Fruit fly (Drosophila melanogaster) whole organism, prepupa: ENCODE results near the gene CG31675.

Source experiments
- CG10631 ChIP-seq: fragments of 200-800 bp; sonication (Bioruptor generic); optimal IDR thresholded peaks from 2 replicates; lab custom pipeline; 2016; ENCODE audit warnings: missing biosample characterization, missing genetic modification characterization
- CG10669 ChIP-seq: fragments of 200-800 bp; sonication (Bioruptor generic); optimal IDR thresholded peaks from 3 replicates; lab custom pipeline; 2018; ENCODE audit warnings: missing biosample characterization, mild to moderate bottlenecking, missing genetic modification characterization, moderate library complexity
- CG11294 ChIP-seq: fragments of 200-800 bp; sonication (Bioruptor generic); IDR thresholded peaks from 2 replicates; pipeline ENCODE4 v1.3.6; 2022; ENCODE audit warnings: missing biosample characterization, missing genetic modification characterization
- CG11762 ChIP-seq: fragments of 200-800 bp; sonication (Bioruptor generic); optimal IDR thresholded peaks from 3 replicates; lab custom pipeline; 2016; ENCODE audit warnings: missing biosample characterization, missing genetic modification characterization; ENCODE audit not compliant: insufficient read depth
- CG11902 ChIP-seq: fragments of 200-800 bp; sonication (Bioruptor generic); optimal IDR thresholded peaks from 3 replicates; lab custom pipeline; 2016; ENCODE audit warnings: missing biosample characterization, missing genetic modification characterization
- CG1621 ChIP-seq: fragments of 200-800 bp; sonication (Bioruptor generic); optimal IDR thresholded peaks from 3 replicates; lab custom pipeline; 2018; ENCODE audit warnings: missing biosample characterization, mild to moderate bottlenecking, missing genetic modification characterization
- CG16779 ChIP-seq: fragments of 200-800 bp; sonication (Bioruptor generic); optimal IDR thresholded peaks from 3 replicates; lab custom pipeline; 2017; ENCODE audit warnings: missing biosample characterization, mild to moderate bottlenecking, missing genetic modification characterization
- CG31627 ChIP-seq: fragments of 200-800 bp; sonication (Bioruptor generic); optimal IDR thresholded peaks from 3 replicates; lab custom pipeline; 2016; ENCODE audit warnings: missing biosample characterization, missing genetic modification characterization
- CG34406 ChIP-seq: fragments of 200-800 bp; sonication (Bioruptor generic); optimal IDR thresholded peaks from 3 replicates; lab custom pipeline; 2016; ENCODE audit warnings: missing biosample characterization, missing genetic modification characterization
- CG3919 ChIP-seq: fragments of 200-800 bp; sonication (Bioruptor generic); optimal IDR thresholded peaks from 3 replicates; lab custom pipeline; 2016; ENCODE audit warnings: missing biosample characterization, missing genetic modification characterization
- CG4318 ChIP-seq: fragments of 200-800 bp; sonication (Bioruptor generic); optimal IDR thresholded peaks from 3 replicates; lab custom pipeline; 2017; ENCODE audit warnings: missing biosample characterization, mild to moderate bottlenecking, missing genetic modification characterization
- CG6276 ChIP-seq: fragments of 200-800 bp; sonication (Bioruptor generic); optimal IDR thresholded peaks from 2 replicates; lab custom pipeline; 2017; ENCODE audit warnings: missing biosample characterization, mild to moderate bottlenecking, missing genetic modification characterization
- CG6792 ChIP-seq: fragments of 200-800 bp; sonication (Bioruptor generic); optimal IDR thresholded peaks from 3 replicates; lab custom pipeline; 2016; ENCODE audit warnings: missing biosample characterization, missing genetic modification characterization
- CG6808 ChIP-seq: fragments of 200-800 bp; sonication (Bioruptor generic); optimal IDR thresholded peaks from 3 replicates; lab custom pipeline; 2017; ENCODE audit warnings: missing biosample characterization, missing genetic modification characterization, mild to moderate bottlenecking, moderate library complexity, missing genetic modification reagents
- CG7368 ChIP-seq: fragments of 200-800 bp; sonication (Bioruptor generic); optimal IDR thresholded peaks from 3 replicates; lab custom pipeline; 2016; ENCODE audit warnings: missing biosample characterization, missing genetic modification characterization
- CG8319 ChIP-seq: fragments of 200-800 bp; sonication (Bioruptor generic); optimal IDR thresholded peaks from 3 replicates; lab custom pipeline; 2016; ENCODE audit warnings: missing biosample characterization, missing genetic modification characterization
- CG8632 ChIP-seq: fragments of 200-800 bp; sonication (Bioruptor generic); optimal IDR thresholded peaks from 3 replicates; lab custom pipeline; 2016; ENCODE audit warnings: missing biosample characterization, missing genetic modification characterization
- CG9139 ChIP-seq: fragments of 200-800 bp; sonication (Bioruptor generic); optimal IDR thresholded peaks from 3 replicates; lab custom pipeline; 2017; ENCODE audit warnings: missing biosample characterization, mild to moderate bottlenecking, missing genetic modification characterization
- Eip75B ChIP-seq: fragments of 200-800 bp; sonication (Bioruptor generic); optimal IDR thresholded peaks from 3 replicates; lab custom pipeline; 2016; ENCODE audit warnings: missing biosample characterization, missing genetic modification characterization
- Eip78C ChIP-seq: fragments of 200-800 bp; sonication (Bioruptor generic); peaks from one replicate; lab custom pipeline; 2016; ENCODE audit warnings: missing biosample characterization, missing genetic modification characterization
- Ets21C ChIP-seq: fragments of 200-800 bp; sonication (Bioruptor generic); optimal IDR thresholded peaks from 3 replicates; lab custom pipeline; 2016; ENCODE audit warnings: missing biosample characterization, missing genetic modification characterization
- Ets96B ChIP-seq: fragments of 200-800 bp; optimal IDR thresholded peaks from 2 replicates; lab custom pipeline; 2019; ENCODE audit warnings: missing biosample characterization, mild to moderate bottlenecking, missing genetic modification characterization, moderate library complexity
- Gug ChIP-seq: fragments of 200-800 bp; sonication (Bioruptor generic); IDR thresholded peaks from 2 replicates; pipeline ENCODE4 v1.3.6; 2022; ENCODE audit warnings: missing biosample characterization, missing genetic modification characterization
- Hr39 ChIP-seq: fragments of 200-800 bp; sonication (Bioruptor generic); optimal IDR thresholded peaks from 2 replicates; lab custom pipeline; 2016; ENCODE audit warnings: missing biosample characterization, missing genetic modification characterization
- Hr4 ChIP-seq: fragments of 200-800 bp; sonication (Bioruptor generic); optimal IDR thresholded peaks from 3 replicates; lab custom pipeline; 2016; ENCODE audit warnings: missing biosample characterization, missing genetic modification characterization
- Lpt ChIP-seq: fragments of 200-800 bp; sonication (Bioruptor generic); optimal IDR thresholded peaks from 3 replicates; lab custom pipeline; 2016; ENCODE audit warnings: missing biosample characterization, missing genetic modification characterization
- Met ChIP-seq: fragments of 200-800 bp; sonication (Bioruptor generic); optimal IDR thresholded peaks from 3 replicates; lab custom pipeline; 2016; ENCODE audit warnings: missing biosample characterization, missing genetic modification characterization
- OdsH ChIP-seq: fragments of 200-800 bp; sonication (Bioruptor generic); optimal IDR thresholded peaks from 3 replicates; lab custom pipeline; 2016; ENCODE audit warnings: missing biosample characterization, missing genetic modification characterization
- Sox102F ChIP-seq: fragments of 200-800 bp; sonication (Bioruptor generic); optimal IDR thresholded peaks from 2 replicates; lab custom pipeline; 2016; ENCODE audit warnings: missing biosample characterization, mild to moderate bottlenecking, missing genetic modification characterization
- Sox14 ChIP-seq: fragments of 200-800 bp; sonication (Bioruptor generic); optimal IDR thresholded peaks from 3 replicates; lab custom pipeline; 2016; ENCODE audit warnings: missing biosample characterization, missing genetic modification characterization
- Sox15 ChIP-seq: fragments of 200-800 bp; sonication (Bioruptor generic); optimal IDR thresholded peaks from 3 replicates; lab custom pipeline; 2016; ENCODE audit warnings: missing biosample characterization, missing genetic modification characterization
- achi ChIP-seq: fragments of 200-800 bp; sonication (Bioruptor generic); optimal IDR thresholded peaks from 3 replicates; lab custom pipeline; 2016; ENCODE audit warnings: missing biosample characterization, missing genetic modification characterization
- cyc ChIP-seq: fragments of 200-800 bp; sonication (Bioruptor generic); optimal IDR thresholded peaks from 3 replicates; lab custom pipeline; 2016; ENCODE audit warnings: missing biosample characterization, missing genetic modification characterization
- dac ChIP-seq: fragments of 200-800 bp; sonication (Bioruptor generic); optimal IDR thresholded peaks from 2 replicates; lab custom pipeline; 2017; ENCODE audit warnings: missing biosample characterization, mild to moderate bottlenecking, missing genetic modification characterization
- eg ChIP-seq: fragments of 200-800 bp; sonication (Bioruptor generic); IDR thresholded peaks from 3 replicates; pipeline ENCODE4 v1.3.6; 2022; ENCODE audit warnings: missing biosample characterization, missing genetic modification characterization
- esn ChIP-seq: fragments of 200-800 bp; sonication (Bioruptor generic); optimal IDR thresholded peaks from 2 replicates; lab custom pipeline; 2016; ENCODE audit warnings: missing biosample characterization, mild to moderate bottlenecking, missing genetic modification characterization, moderate library complexity
- fd59A ChIP-seq: fragments of 200-800 bp; sonication (Bioruptor generic); optimal IDR thresholded peaks from 2 replicates; lab custom pipeline; 2017; ENCODE audit warnings: missing biosample characterization, mild to moderate bottlenecking, missing genetic modification characterization, missing genetic modification reagents
- fd85E ChIP-seq: fragments of 200-800 bp; sonication (Bioruptor generic); optimal IDR thresholded peaks from 3 replicates; lab custom pipeline; 2016; ENCODE audit warnings: missing biosample characterization, missing genetic modification characterization
- fkh ChIP-seq: fragments of 200-800 bp; sonication (Bioruptor generic); optimal IDR thresholded peaks from 3 replicates; lab custom pipeline; 2017; ENCODE audit warnings: missing biosample characterization, mild to moderate bottlenecking, missing genetic modification characterization, moderate library complexity
- lz ChIP-seq: fragments of 200-800 bp; sonication (Bioruptor generic); optimal IDR thresholded peaks from 3 replicates; lab custom pipeline; 2016; ENCODE audit warnings: missing biosample characterization, missing genetic modification characterization
- pdm3 ChIP-seq: fragments of 200-800 bp; sonication (Bioruptor generic); optimal IDR thresholded peaks from 3 replicates; lab custom pipeline; 2016; ENCODE audit warnings: missing biosample characterization, missing genetic modification characterization
- ss ChIP-seq, 2 experiments: fragments of 200-800 bp; sonication (Bioruptor generic); optimal IDR thresholded peaks; 2 replicates in 1 of 2; 3 replicates in 1 of 2; lab custom pipeline; 2017 to 2018; ENCODE audit warnings: mild to moderate bottlenecking in 2 of 2, missing biosample characterization in 2 of 2, missing genetic modification characterization in 2 of 2, moderate library complexity in 1 of 2
- vri ChIP-seq: fragments of 200-800 bp; sonication (Bioruptor generic); optimal IDR thresholded peaks from 3 replicates; lab custom pipeline; 2016; ENCODE audit warnings: missing biosample characterization, mild to moderate bottlenecking, missing genetic modification characterization

The CG31675 gene

dm6 chr2L:20857791-20858190 lies 9.8 kb upstream of the CG31675 start, which contains the start of gene CG14400:
CG14400 (minus strand) TSS chr2L:20857891.
- TF ChIP-seq Hr39 (no peak), CG3919 (GFP tag; lab: Kevin White, UChicago) (no peak), CG4318 (GFP tag; lab: Kevin White, UChicago) (no peak), cyc (GFP tag; lab: Kevin White, UChicago) (no peak), lz (GFP tag; lab: Kevin White, UChicago) (no peak), Sox102F (no peak)

dm6 chr2L:20858371-20859340 lies 8.9 kb upstream of the CG31675 start, which contains the start of gene bero:
bero (plus strand) TSS chr2L:20858695.
- TF ChIP-seq Eip78C (GFP tag; lab: Kevin White, UChicago) (peak; percentile 49), fkh (peak; percentile 7), Sox102F (no peak), CG6276 (GFP tag; lab: Kevin White, UChicago) (no peak), Hr4 (no peak)

- TF ChIP-seq CG6808 (peak; percentile 72), CG8632 (GFP tag; lab: Kevin White, UChicago) (peak; percentile 62), CG16779 (tag; lab: Kevin White, UChicago) (peak; percentile 60), Gug (peak; percentile 87), Met (GFP tag; lab: Kevin White, UChicago) (peak; percentile 85), CG34406 (GFP tag; lab: Kevin White, UChicago) (peak; percentile 73), CG10631 (GFP tag; lab: Kevin White, UChicago) (peak; percentile 51), CG10669 (GFP tag; lab: Kevin White, UChicago) (peak; percentile 85), esn (GFP tag; lab: Kevin White, UChicago) (peak; percentile 87), dac (peak; percentile 21), CG7368 (GFP tag; lab: Kevin White, UChicago) (peak; percentile 89), fd59A (no peak), CG6276 (GFP tag; lab: Kevin White, UChicago) (peak; percentile 87), Ets21C (GFP tag; lab: Kevin White, UChicago) (peak; percentile 66), achi (GFP tag; lab: Kevin White, UChicago) (peak; percentile 70), lz (GFP tag; lab: Kevin White, UChicago) (peak; percentile 85), Eip78C (GFP tag; lab: Kevin White, UChicago) (peak; percentile 92), OdsH (GFP tag; lab: Kevin White, UChicago) (peak; percentile 66), CG9139 (GFP tag; lab: Kevin White, UChicago) (peak; percentile 17), CG8319 (GFP tag; lab: Kevin White, UChicago) (peak; percentile 89), Ets96B (no peak), Sox15 (GFP tag; lab: Kevin White, UChicago) (peak; percentile 63), Eip75B (GFP tag; lab: Kevin White, UChicago) (peak; percentile 80), Lpt (GFP tag; lab: Kevin White, UChicago) (peak; percentile 65), pdm3 (GFP tag; lab: Kevin White, UChicago) (peak; percentile 79), fd85E (GFP tag; lab: Kevin White, UChicago) (peak; percentile 57), Sox14 (GFP tag; lab: Kevin White, UChicago) (peak; percentile 79), CG11762 (GFP tag; lab: Kevin White, UChicago) (peak; percentile 78), Hr39 (peak; percentile 80), vri (GFP tag; lab: Kevin White, UChicago) (peak; percentile 81), CG6792 (peak; percentile 82), CG3919 (GFP tag; lab: Kevin White, UChicago) (peak; percentile 77), eg (GFP tag; lab: Robert Waterston, UW) (peak; percentile 90), Hr4 (peak; percentile 77), CG4318 (GFP tag; lab: Kevin White, UChicago) (peak; percentile 28), CG1621 (no peak), CG11294 (GFP tag; lab: Robert Waterston, UW) (peak; percentile 86), ss (GFP tag; optimal IDR thresholded peaks at IDR 0.05; lab: Kevin White, UChicago) (peak in 1 of 2 experiments; percentile 88), Sox102F (peak; percentile 85), fkh (peak; percentile 67), CG31627 (peak; percentile 80), CG11902 (GFP tag; lab: Kevin White, UChicago) (peak; percentile 64), cyc (GFP tag; lab: Kevin White, UChicago) (peak; percentile 78)
Observed at dm6 chr2L:20864764-20865265, 2.7 kb upstream of the CG31675 start, which contains the start of gene CG9338. CG9338 (plus strand) TSS chr2L:20865215.
